Fruit fly (Drosophila melanogaster): ENCODE data around the gene RpS3.

DNA sequence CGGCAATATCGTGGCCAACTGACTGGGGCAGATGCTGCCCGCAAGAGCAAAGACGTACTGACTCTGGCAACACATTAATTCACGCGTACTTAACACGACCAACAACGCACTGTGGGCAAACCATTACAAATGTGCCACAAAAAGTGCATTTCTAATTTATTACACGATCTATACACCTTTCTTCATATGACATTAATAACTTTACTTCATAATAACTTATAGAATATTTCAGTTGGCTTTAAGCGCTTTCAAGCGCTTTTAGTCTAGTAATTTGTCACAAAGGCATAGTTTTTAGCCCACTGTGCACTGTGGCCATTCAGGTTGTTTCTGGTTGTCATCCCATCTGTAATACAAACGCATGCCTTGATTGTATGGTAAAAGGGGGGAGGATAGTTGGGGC, 9.6 kb downstream of the RpS3 start:
- TF ChIP-seq CG13204 (GFP tag; optimal IDR thresholded peaks at IDR 0.05) (no peak), Snoo (tag; optimal IDR thresholded peaks at IDR 0.05) (no peak), Ets98B (GFP tag; IDR thresholded peaks at IDR 0.05) (no peak), CG15710 (tag; optimal IDR thresholded peaks at IDR 0.05) (peak; percentile 11), CG4496 (GFP tag; IDR thresholded peaks at IDR 0.05) (no peak), D1 (tag; optimal IDR thresholded peaks at IDR 0.05) (no peak), gl (tag; optimal IDR thresholded peaks at IDR 0.05) (no peak), CG14655 (GFP tag; optimal IDR thresholded peaks at IDR 0.05) (peak; percentile 60), Pif1A (GFP tag; optimal IDR thresholded peaks at IDR 0.05) (peak; percentile 43), CG32121 (GFP tag; IDR thresholded peaks at IDR 0.05) (no peak), rn (GFP tag; IDR thresholded peaks at IDR 0.05) (no peak), CG10348 (GFP tag; IDR thresholded peaks at IDR 0.05) (no peak)

All from whole organism, pupa.